Fruit fly (Drosophila melanogaster) whole organism, embryonic: ENCODE results near the gene CG31468.
A peak's percentile ranks its signal among the peaks of the same experiment; 100 is the strongest.

ENCODE experiments used
- Adf1 ChIP-seq: fragments of 200-800 bp; sonication (Bioruptor generic); IDR thresholded peaks from 2 replicates; pipeline ENCODE4 v1.3.6; 2022; ENCODE audit warnings: missing biosample characterization, missing genetic modification characterization
- Aef1 ChIP-seq: fragments of 200-800 bp; sonication (Bioruptor generic); IDR thresholded peaks from 3 replicates; pipeline ENCODE4 v1.3.6; 2022; ENCODE audit warnings: missing biosample characterization, missing genetic modification characterization
- B-H1 ChIP-seq: fragments of 200-800 bp; sonication (Bioruptor generic); IDR thresholded peaks from 3 replicates; pipeline ENCODE4 v1.3.6; 2022; ENCODE audit warnings: missing biosample characterization, missing genetic modification characterization
- B-H2 ChIP-seq: fragments of 200-800 bp; sonication (Bioruptor generic); optimal IDR thresholded peaks from 2 replicates; lab custom pipeline; 2018; ENCODE audit warnings: missing biosample characterization, mild to moderate bottlenecking, missing genetic modification characterization
- BEAF-32 ChIP-seq: fragments of 200-800 bp; sonication (Bioruptor generic); optimal IDR thresholded peaks from 3 replicates; lab custom pipeline; 2017; ENCODE audit warnings: missing biosample characterization, missing genetic modification characterization, mild to moderate bottlenecking, moderate library complexity, missing genetic modification reagents
- Bteb2 ChIP-seq: fragments of 200-800 bp; sonication (Bioruptor generic); optimal IDR thresholded peaks from 2 replicates; lab custom pipeline; 2016; ENCODE audit warnings: missing biosample characterization, missing genetic modification characterization
- CG10654 ChIP-seq: fragments of 200-800 bp; sonication (Bioruptor generic); optimal IDR thresholded peaks from 2 replicates; lab custom pipeline; 2016; ENCODE audit warnings: missing biosample characterization, missing genetic modification characterization
- CG11695 ChIP-seq: fragments of 200-800 bp; sonication (Bioruptor generic); IDR thresholded peaks from 3 replicates; pipeline ENCODE4 v1.3.6; 2022; ENCODE audit warnings: missing biosample characterization, missing genetic modification characterization
- CG14050 ChIP-seq: fragments of 200-800 bp; sonication (Bioruptor generic); IDR thresholded peaks from 3 replicates; pipeline ENCODE4 v1.3.6; 2022; ENCODE audit warnings: missing biosample characterization, missing genetic modification characterization
- CG14965 ChIP-seq: fragments of 200-800 bp; sonication (Bioruptor generic); optimal IDR thresholded peaks from 2 replicates; lab custom pipeline; 2016; ENCODE audit warnings: missing biosample characterization, missing genetic modification characterization, borderline replicate concordance
- CG1529 ChIP-seq: fragments of 200-800 bp; sonication (Bioruptor generic); optimal IDR thresholded peaks from 3 replicates; lab custom pipeline; 2018; ENCODE audit warnings: missing biosample characterization, missing genetic modification characterization
- CG15696 ChIP-seq: fragments of 200-800 bp; sonication (Bioruptor generic); optimal IDR thresholded peaks from 2 replicates; lab custom pipeline; 2019; ENCODE audit warnings: missing biosample characterization, mild to moderate bottlenecking, missing genetic modification characterization, moderate library complexity
- CG18262 ChIP-seq: fragments of 200-800 bp; optimal IDR thresholded peaks from 3 replicates; lab custom pipeline; 2019; ENCODE audit warnings: missing biosample characterization, mild to moderate bottlenecking, missing genetic modification characterization, moderate library complexity
- CG3065 ChIP-seq: fragments of 200-800 bp; sonication (Bioruptor generic); optimal IDR thresholded peaks from 2 replicates; lab custom pipeline; 2016; ENCODE audit warnings: missing biosample characterization, missing genetic modification characterization
- CG34422 ChIP-seq: fragments of 200-800 bp; sonication (Bioruptor generic); IDR thresholded peaks from 3 replicates; pipeline ENCODE4 v1.3.6; 2022; ENCODE audit warnings: missing biosample characterization, missing genetic modification characterization
- CG6765 ChIP-seq: fragments of 200-800 bp; sonication (Bioruptor generic); optimal IDR thresholded peaks from 3 replicates; lab custom pipeline; 2017; ENCODE audit warnings: missing biosample characterization, mild to moderate bottlenecking, missing genetic modification characterization
- CG8281 ChIP-seq: fragments of 200-800 bp; sonication (Bioruptor generic); optimal IDR thresholded peaks from 2 replicates; lab custom pipeline; 2018; ENCODE audit warnings: missing biosample characterization, mild to moderate bottlenecking, missing genetic modification characterization, moderate library complexity
- CG8290 ChIP-seq, 3 experiments: fragments of 200-800 bp; sonication (Bioruptor generic); optimal IDR thresholded peaks; 2 replicates each; lab custom pipeline; 2016 to 2019; ENCODE audit warnings: missing biosample characterization in 3 of 3, missing genetic modification characterization in 3 of 3, mild to moderate bottlenecking in 2 of 3, moderate library complexity in 1 of 3
- CG9727 ChIP-seq: fragments of 200-800 bp; sonication (Bioruptor generic); optimal IDR thresholded peaks from 3 replicates; lab custom pipeline; 2017; ENCODE audit warnings: missing biosample characterization, mild to moderate bottlenecking, missing genetic modification characterization
- CG9797 ChIP-seq: fragments of 200-800 bp; sonication (Bioruptor generic); optimal IDR thresholded peaks from 3 replicates; lab custom pipeline; 2018; ENCODE audit warnings: missing biosample characterization, mild to moderate bottlenecking, missing genetic modification characterization
- CTCF ChIP-seq: fragments of 200-800 bp; sonication (Bioruptor generic); optimal IDR thresholded peaks from 2 replicates; lab custom pipeline; 2017; ENCODE audit warnings: missing biosample characterization, mild to moderate bottlenecking, missing genetic modification characterization, moderate library complexity
- Dek ChIP-seq: fragments of 200-800 bp; sonication (Bioruptor generic); optimal IDR thresholded peaks from 3 replicates; lab custom pipeline; 2019; ENCODE audit warnings: missing biosample characterization, mild to moderate bottlenecking, missing genetic modification characterization, moderate library complexity
- Gug ChIP-seq: fragments of 200-800 bp; sonication (Bioruptor generic); IDR thresholded peaks from 4 replicates; pipeline ENCODE4 v1.3.6; 2022; ENCODE audit warnings: missing biosample characterization, missing genetic modification characterization
- HHEX ChIP-seq: fragments of 200-800 bp; sonication (Bioruptor generic); optimal IDR thresholded peaks from 3 replicates; lab custom pipeline; 2017; ENCODE audit warnings: missing biosample characterization, mild to moderate bottlenecking, missing genetic modification characterization, missing genetic modification reagents
- Hand ChIP-seq: fragments of 200-800 bp; sonication (Bioruptor generic); optimal IDR thresholded peaks from 2 replicates; lab custom pipeline; 2017; ENCODE audit warnings: mild to moderate bottlenecking, missing biosample characterization, missing genetic modification reagents, missing genetic modification characterization
- Hr3 ChIP-seq: fragments of 200-800 bp; sonication (Bioruptor generic); optimal IDR thresholded peaks from 3 replicates; lab custom pipeline; 2016; ENCODE audit warnings: missing biosample characterization, missing genetic modification characterization
- Hr39 ChIP-seq: fragments of >200 bp; optimal IDR thresholded peaks from 2 replicates; lab custom pipeline; 2017
- Mad ChIP-seq: fragments of 200-800 bp; sonication (Bioruptor generic); optimal IDR thresholded peaks from 2 replicates; lab custom pipeline; 2016; ENCODE audit warnings: missing biosample characterization, missing genetic modification characterization
- Myb ChIP-seq: fragments of 200-800 bp; sonication (Bioruptor generic); optimal IDR thresholded peaks from 2 replicates; lab custom pipeline; 2016; ENCODE audit warnings: missing biosample characterization, missing genetic modification characterization
- NC2α ChIP-seq: fragments of 200-800 bp; sonication (Bioruptor generic); optimal IDR thresholded peaks from 2 replicates; lab custom pipeline; 2016; ENCODE audit warnings: missing biosample characterization, missing genetic modification characterization
- NFAT ChIP-seq: fragments of 200-800 bp; sonication (Bioruptor generic); IDR thresholded peaks from 2 replicates; pipeline ENCODE4 v1.3.6; 2022; ENCODE audit warnings: missing biosample characterization, missing genetic modification characterization
- Nf-YB ChIP-seq: fragments of 200-800 bp; sonication (Bioruptor generic); optimal IDR thresholded peaks from 3 replicates; lab custom pipeline; 2019; ENCODE audit warnings: missing biosample characterization, mild to moderate bottlenecking, missing genetic modification characterization, moderate library complexity
- Ravus ChIP-seq: fragments of 200-800 bp; sonication (Bioruptor generic); IDR thresholded peaks from 2 replicates; pipeline ENCODE4 v1.3.6; 2022; ENCODE audit warnings: missing biosample characterization, missing genetic modification characterization
- Rx ChIP-seq: fragments of 200-800 bp; sonication (Bioruptor generic); IDR thresholded peaks from 2 replicates; pipeline ENCODE4 v1.3.6; 2022; ENCODE audit warnings: missing biosample characterization, missing genetic modification characterization
- Side ChIP-seq: fragments of 200-800 bp; sonication (Bioruptor generic); optimal IDR thresholded peaks from 2 replicates; lab custom pipeline; 2016; ENCODE audit warnings: missing biosample characterization, missing genetic modification characterization
- Sin3A ChIP-seq: fragments of >200 bp; optimal IDR thresholded peaks from 2 replicates; lab custom pipeline; 2018
- Sry-δ ChIP-seq: fragments of 200-800 bp; sonication (Bioruptor generic); optimal IDR thresholded peaks from 2 replicates; lab custom pipeline; 2016; ENCODE audit warnings: missing biosample characterization, missing genetic modification characterization
- br ChIP-seq: fragments of >200 bp; optimal IDR thresholded peaks from 2 replicates; lab custom pipeline; 2017
- chm ChIP-seq: fragments of 200-800 bp; sonication (Bioruptor generic); IDR thresholded peaks from 2 replicates; pipeline ENCODE4 v1.3.6; 2022; ENCODE audit warnings: missing biosample characterization, missing genetic modification characterization
- disco-r ChIP-seq: fragments of 200-800 bp; sonication (Bioruptor generic); optimal IDR thresholded peaks from 2 replicates; lab custom pipeline; 2016; ENCODE audit warnings: missing biosample characterization, missing genetic modification characterization
- eve ChIP-seq, 2 experiments: fragments of >200 bp; optimal IDR thresholded peaks; 2 replicates each; lab custom pipeline; 2017; ENCODE audit warnings: missing biosample characterization in 2 of 2, missing genetic modification characterization in 2 of 2
- fru ChIP-seq: fragments of >200 bp; optimal IDR thresholded peaks from 2 replicates; lab custom pipeline; 2017
- fu2 ChIP-seq: fragments of 200-800 bp; sonication (Bioruptor generic); optimal IDR thresholded peaks from 2 replicates; lab custom pipeline; 2016; ENCODE audit warnings: missing biosample characterization, missing genetic modification characterization
- gro ChIP-seq: fragments of 200-800 bp; sonication (Bioruptor generic); optimal IDR thresholded peaks from 2 replicates; lab custom pipeline; 2016; ENCODE audit warnings: missing biosample characterization, missing genetic modification characterization
- kay ChIP-seq: fragments of 200-800 bp; sonication (Bioruptor generic); optimal IDR thresholded peaks from 2 replicates; lab custom pipeline; 2016; ENCODE audit warnings: missing biosample characterization, missing genetic modification characterization
- pzg ChIP-seq: fragments of 200-800 bp; sonication (Bioruptor generic); optimal IDR thresholded peaks from 3 replicates; lab custom pipeline; 2018; ENCODE audit warnings: missing biosample characterization, mild to moderate bottlenecking, missing genetic modification characterization, moderate library complexity
- repo ChIP-seq: fragments of 200-800 bp; sonication (Bioruptor generic); optimal IDR thresholded peaks from 2 replicates; lab custom pipeline; 2016; ENCODE audit warnings: missing biosample characterization, missing genetic modification characterization
- rib ChIP-seq: fragments of 200-800 bp; sonication (Bioruptor generic); IDR thresholded peaks from 2 replicates; pipeline ENCODE4 v1.3.6; 2022; ENCODE audit warnings: missing biosample characterization, missing genetic modification characterization
- schlank ChIP-seq: fragments of 200-800 bp; sonication (Bioruptor generic); optimal IDR thresholded peaks from 2 replicates; lab custom pipeline; 2018; ENCODE audit warnings: missing biosample characterization, mild to moderate bottlenecking, missing genetic modification characterization
- scrt ChIP-seq: fragments of 200-800 bp; sonication (Bioruptor generic); optimal IDR thresholded peaks from 2 replicates; lab custom pipeline; 2018; ENCODE audit warnings: missing biosample characterization, mild to moderate bottlenecking, missing genetic modification characterization, moderate library complexity
- sqz ChIP-seq: fragments of 200-800 bp; sonication (Bioruptor generic); optimal IDR thresholded peaks from 3 replicates; lab custom pipeline; 2018; ENCODE audit warnings: missing biosample characterization, mild to moderate bottlenecking, missing genetic modification characterization
- tgo ChIP-seq: fragments of 200-800 bp; sonication (Bioruptor generic); IDR thresholded peaks from 3 replicates; pipeline ENCODE4 v1.3.6; 2022; ENCODE audit warnings: missing biosample characterization, missing genetic modification characterization
- ttk ChIP-seq: fragments of 200-800 bp; sonication (Bioruptor generic); IDR thresholded peaks from 2 replicates; pipeline ENCODE4 v2.1.2; 2022; ENCODE audit warnings: missing biosample characterization, missing genetic modification characterization
- usp ChIP-seq: fragments of >200 bp; optimal IDR thresholded peaks from 2 replicates; lab custom pipeline; 2017; ENCODE audit warnings: missing biosample characterization, missing genetic modification characterization
- zf30C ChIP-seq: fragments of 200-800 bp; sonication (Bioruptor generic); optimal IDR thresholded peaks from 3 replicates; lab custom pipeline; 2018; ENCODE audit warnings: missing biosample characterization, mild to moderate bottlenecking, missing genetic modification characterization

The CG31468 gene

dm6 chr3R:23729066-23729465 lies 28.9 kb upstream of the CG31468 start (continued):
- TF ChIP-seq CG10654 (GFP tag; lab: Kevin White, UChicago) (no peak), usp (GFP tag; lab: Kevin White, UChicago) (no peak), Nf-YB (GFP tag; lab: Kevin White, UChicago) (no peak), fu2 (GFP tag; lab: Kevin White, UChicago) (no peak), Bteb2 (GFP tag; lab: Kevin White, UChicago) (no peak), Gug (GFP tag; lab: Robert Waterston, UW) (no peak), CG34422 (no peak), fru (no peak), Myb (no peak), CG9727 (GFP tag; lab: Kevin White, UChicago) (peak; percentile 47), NC2α (GFP tag; lab: Kevin White, UChicago) (no peak), Sin3A (lab: Kevin White, UChicago) (no peak), sqz (GFP tag; lab: Kevin White, UChicago) (peak; percentile 10), Ravus (no peak), kay (GFP tag; lab: Kevin White, UChicago) (no peak), BEAF-32 (GFP tag; lab: Kevin White, UChicago) (no peak), CG8281 (no peak), zf30C (GFP tag; lab: Kevin White, UChicago) (no peak), CTCF (GFP tag; lab: Kevin White, UChicago) (no peak), B-H2 (GFP tag; lab: Kevin White, UChicago) (peak; percentile 81), Dek (tag; lab: Kevin White, UChicago) (peak; percentile 19), CG18262 (tag; lab: Kevin White, UChicago) (no peak), Hr39 (lab: Kevin White, UChicago) (no peak), Rx (GFP tag; lab: Robert Waterston, UW) (no peak), Hr3 (GFP tag; lab: Kevin White, UChicago) (no peak), Mad (GFP tag; lab: Kevin White, UChicago) (no peak), Side (no peak), CG14965 (no peak), HHEX (peak; percentile 60), repo (GFP tag; lab: Kevin White, UChicago) (no peak), CG1529 (GFP tag; lab: Kevin White, UChicago) (no peak), ttk (GFP tag; lab: Robert Waterston, UW) (no peak), CG14050 (GFP tag; lab: Robert Waterston, UW) (no peak), br (no peak), Adf1 (GFP tag; lab: Robert Waterston, UW) (no peak), CG8290 (GFP tag; optimal IDR thresholded peaks at IDR 0.05; lab: Kevin White, UChicago) (no peak), CG8290 (tag; optimal IDR thresholded peaks at IDR 0.05; lab: Kevin White, UChicago) (peak in 1 of 2 experiments; percentile 78), chm (GFP tag; lab: Robert Waterston, UW) (no peak), Hand (GFP tag; lab: Kevin White, UChicago) (peak; percentile 42), CG11695 (GFP tag; lab: Robert Waterston, UW) (0 out of 3 replicates have a peak, but pooled peaks have one; percentile 8), gro (GFP tag; lab: Kevin White, UChicago) (peak; percentile 47), Aef1 (no peak), eve (GFP tag; optimal IDR thresholded peaks at IDR 0.05; lab: Kevin White, UChicago) (no peak), B-H1 (GFP tag; lab: Robert Waterston, UW) (no peak), CG3065 (GFP tag; lab: Kevin White, UChicago) (no peak), schlank (tag; lab: Kevin White, UChicago) (peak; percentile 75), tgo (GFP tag; lab: Robert Waterston, UW) (no peak), rib (GFP tag; lab: Robert Waterston, UW) (peak; percentile 68; the same call in 1 of the 2 replicates), Sry-δ (GFP tag; lab: Kevin White, UChicago) (no peak), scrt (GFP tag; lab: Kevin White, UChicago) (peak; percentile 46), CG9797 (GFP tag; lab: Kevin White, UChicago) (no peak), pzg (no peak), disco-r (GFP tag; lab: Kevin White, UChicago) (no peak), CG6765 (peak; percentile 69), CG15696 (peak; percentile 30), NFAT (GFP tag; lab: Robert Waterston, UW) (no peak)
